Worm (Caenorhabditis elegans): ENCODE data around the gene col-149.

Gene col-149

ce11 chrV:10255005-10255472, 37.6 kb downstream of the col-149 start, which contains the start of gene rop-1:
rop-1 (minus strand) TSS chrV:10255055.
- TF ChIP-seq tbx-37 (GFP tag; conservative IDR thresholded peaks at IDR 0.05) (no peak), B0310.2 (tag; optimal IDR thresholded peaks at IDR 0.05) (no peak), hnd-1 (tag; optimal IDR thresholded peaks at IDR 0.05) (no peak), ceh-13 (GFP tag; optimal IDR thresholded peaks at IDR 0.05) (no peak), tbx-11 (GFP tag; IDR thresholded peaks at IDR 0.05) (no peak), aly-1 (tag; optimal IDR thresholded peaks at IDR 0.05) (no peak), tra-4 (tag; optimal IDR thresholded peaks at IDR 0.05) (no peak), pes-1 (GFP tag; IDR thresholded peaks at IDR 0.05) (no peak), ceh-36 (tag; optimal IDR thresholded peaks at IDR 0.05) (no peak), sea-1 (GFP tag; conservative IDR thresholded peaks at IDR 0.05) (no peak), ama-1 (optimal IDR thresholded peaks at IDR 0.05) (no peak), hmbx-1 (tag; optimal IDR thresholded peaks at IDR 0.05) (no peak), scrt-1 (GFP tag; IDR thresholded peaks at IDR 0.05) (no peak), ets-7 (tag; optimal IDR thresholded peaks at IDR 0.05) (no peak), flt-1 (GFP tag; IDR thresholded peaks at IDR 0.05) (no peak), hmg-4 (GFP tag; optimal IDR thresholded peaks at IDR 0.05) (no peak)

ce11 chrV:10252682-10253081, 40.0 kb downstream of the col-149 start:
- TF ChIP-seq hnd-1 (tag; optimal IDR thresholded peaks at IDR 0.05) (no peak), hmg-4 (GFP tag; optimal IDR thresholded peaks at IDR 0.05) (no peak), hmbx-1 (tag; optimal IDR thresholded peaks at IDR 0.05) (no peak), ceh-36 (tag; optimal IDR thresholded peaks at IDR 0.05) (no peak), B0310.2 (tag; optimal IDR thresholded peaks at IDR 0.05) (no peak), F13C5.2 (tag; optimal IDR thresholded peaks at IDR 0.05) (no peak), scrt-1 (GFP tag; IDR thresholded peaks at IDR 0.05) (no peak), flt-1 (GFP tag; IDR thresholded peaks at IDR 0.05) (no peak), ets-7 (tag; optimal IDR thresholded peaks at IDR 0.05) (no peak), tbx-11 (GFP tag; IDR thresholded peaks at IDR 0.05) (no peak), sea-1 (GFP tag; conservative IDR thresholded peaks at IDR 0.05) (no peak), ama-1 (optimal IDR thresholded peaks at IDR 0.05) (no peak), tra-4 (tag; optimal IDR thresholded peaks at IDR 0.05) (no peak)

- TF ChIP-seq hnd-1 (tag; optimal IDR thresholded peaks at IDR 0.05) (no peak), flt-1 (GFP tag; IDR thresholded peaks at IDR 0.05) (no peak), aly-1 (tag; optimal IDR thresholded peaks at IDR 0.05) (no peak), sea-1 (GFP tag; conservative IDR thresholded peaks at IDR 0.05) (no peak), ceh-36 (tag; optimal IDR thresholded peaks at IDR 0.05) (no peak), scrt-1 (GFP tag; IDR thresholded peaks at IDR 0.05) (no peak), ets-7 (tag; optimal IDR thresholded peaks at IDR 0.05) (no peak)
Observed at ce11 chrV:10249515-10249914, 43.2 kb downstream of the col-149 start.

- TF ChIP-seq pes-1 (GFP tag; IDR thresholded peaks at IDR 0.05): no peak
- TF ChIP-seq aly-1 (tag; optimal IDR thresholded peaks at IDR 0.05): no peak
- TF ChIP-seq tbx-37 (GFP tag; conservative IDR thresholded peaks at IDR 0.05): no peak
- no peak for TF ChIP-seq flt-1 (GFP tag; IDR thresholded peaks at IDR 0.05)
- no peak for TF ChIP-seq hnd-1 (tag; optimal IDR thresholded peaks at IDR 0.05)
- TF ChIP-seq F13C5.2 (tag; optimal IDR thresholded peaks at IDR 0.05): no peak
- TF ChIP-seq sea-1 (GFP tag; conservative IDR thresholded peaks at IDR 0.05): no peak
- TF ChIP-seq ama-1 (optimal IDR thresholded peaks at IDR 0.05): no peak
- no peak for TF ChIP-seq hmbx-1 (tag; optimal IDR thresholded peaks at IDR 0.05)
- no peak for TF ChIP-seq tbx-11 (GFP tag; IDR thresholded peaks at IDR 0.05)
- no peak for TF ChIP-seq ceh-13 (GFP tag; optimal IDR thresholded peaks at IDR 0.05)
- TF ChIP-seq tra-4 (tag; optimal IDR thresholded peaks at IDR 0.05): no peak
- TF ChIP-seq hmg-4 (GFP tag; optimal IDR thresholded peaks at IDR 0.05): no peak
- TF ChIP-seq ceh-36 (tag; optimal IDR thresholded peaks at IDR 0.05): no peak
- TF ChIP-seq ets-7 (tag; optimal IDR thresholded peaks at IDR 0.05): no peak
- no peak for TF ChIP-seq scrt-1 (GFP tag; IDR thresholded peaks at IDR 0.05)
- no peak for TF ChIP-seq B0310.2 (tag; optimal IDR thresholded peaks at IDR 0.05)
Observed at ce11 chrV:10248255-10248979, 44.3 kb downstream of the col-149 start, which contains the start of gene akt-1. akt-1 (plus strand) TSS chrV:10248905.

- TF ChIP-seq hmg-4 (GFP tag; optimal IDR thresholded peaks at IDR 0.05): no peak
- no peak for TF ChIP-seq tbx-11 (GFP tag; IDR thresholded peaks at IDR 0.05)
- no peak for TF ChIP-seq F13C5.2 (tag; optimal IDR thresholded peaks at IDR 0.05)
- no peak for TF ChIP-seq B0310.2 (tag; optimal IDR thresholded peaks at IDR 0.05)
- no peak for TF ChIP-seq hmbx-1 (tag; optimal IDR thresholded peaks at IDR 0.05)
- no peak for TF ChIP-seq tbx-37 (GFP tag; conservative IDR thresholded peaks at IDR 0.05)
- TF ChIP-seq hnd-1 (tag; optimal IDR thresholded peaks at IDR 0.05): no peak
- no peak for TF ChIP-seq ceh-36 (tag; optimal IDR thresholded peaks at IDR 0.05)
- TF ChIP-seq tra-4 (tag; optimal IDR thresholded peaks at IDR 0.05): no peak
- TF ChIP-seq sea-1 (GFP tag; conservative IDR thresholded peaks at IDR 0.05): no peak
- no peak for TF ChIP-seq ets-7 (tag; optimal IDR thresholded peaks at IDR 0.05)
- no peak for TF ChIP-seq pes-1 (GFP tag; IDR thresholded peaks at IDR 0.05)
Observed at ce11 chrV:10247673-10248239, 44.9 kb downstream of the col-149 start.

ce11 chrV:10246967-10247366, 45.7 kb downstream of the col-149 start:
- no peak for TF ChIP-seq F13C5.2 (tag; optimal IDR thresholded peaks at IDR 0.05)
- no peak for TF ChIP-seq ceh-36 (tag; optimal IDR thresholded peaks at IDR 0.05)

- TF ChIP-seq ceh-36 (tag; optimal IDR thresholded peaks at IDR 0.05) (no peak), aly-1 (tag; optimal IDR thresholded peaks at IDR 0.05) (no peak), tbx-37 (GFP tag; conservative IDR thresholded peaks at IDR 0.05) (no peak), ceh-13 (GFP tag; optimal IDR thresholded peaks at IDR 0.05) (no peak), pes-1 (GFP tag; IDR thresholded peaks at IDR 0.05) (no peak), scrt-1 (GFP tag; IDR thresholded peaks at IDR 0.05) (no peak), ama-1 (optimal IDR thresholded peaks at IDR 0.05) (no peak), hmg-4 (GFP tag; optimal IDR thresholded peaks at IDR 0.05) (no peak), tra-4 (tag; optimal IDR thresholded peaks at IDR 0.05) (no peak), F13C5.2 (tag; optimal IDR thresholded peaks at IDR 0.05) (no peak), hmbx-1 (tag; optimal IDR thresholded peaks at IDR 0.05) (no peak), ets-7 (tag; optimal IDR thresholded peaks at IDR 0.05) (no peak), flt-1 (GFP tag; IDR thresholded peaks at IDR 0.05) (no peak), hnd-1 (tag; optimal IDR thresholded peaks at IDR 0.05) (no peak), sea-1 (GFP tag; conservative IDR thresholded peaks at IDR 0.05) (no peak), B0310.2 (tag; optimal IDR thresholded peaks at IDR 0.05) (no peak), tbx-11 (GFP tag; IDR thresholded peaks at IDR 0.05) (no peak)
Observed at ce11 chrV:10246443-10246885, 46.2 kb downstream of the col-149 start.
